Fruit fly (Drosophila melanogaster): Measurements from ENCODE around the gene CG4476.

- no peak for TF ChIP-seq Hr96 (GFP tag; optimal IDR thresholded peaks at IDR 0.05)
- no peak for TF ChIP-seq CG5204 (GFP tag; optimal IDR thresholded peaks at IDR 0.05)
- TF ChIP-seq CG7101 (tag; optimal IDR thresholded peaks at IDR 0.05): no peak
- no peak for TF ChIP-seq CG1620 (GFP tag; optimal IDR thresholded peaks at IDR 0.05)
Observed at dm6 chr3L:9193003-9193402, 18.7 kb upstream of the CG4476 start.
